Fruit fly (Drosophila melanogaster) Kc167 (cell line): ENCODE data around the gene CG31016.

Experiments used
- Myc ChIP-seq: fragments of >200 bp; optimal IDR thresholded peaks from 2 replicates; lab custom pipeline; 2017; ENCODE audit warnings: missing external identifiers
- Sin3A ChIP-seq: fragments of >200 bp; optimal IDR thresholded peaks from 2 replicates; lab custom pipeline; 2018; ENCODE audit warnings: missing external identifiers
- insv ChIP-seq: fragments of >200 bp; optimal IDR thresholded peaks from 3 replicates; lab custom pipeline; 2018; ENCODE audit warnings: missing external identifiers
- psq ChIP-seq: fragments of >200 bp; optimal IDR thresholded peaks from 2 replicates; lab custom pipeline; 2017; ENCODE audit warnings: missing external identifiers
- ttk ChIP-seq: sonication (Bioruptor generic); optimal IDR thresholded peaks from 2 replicates; lab custom pipeline; 2017; ENCODE audit warnings: missing external identifiers

DNA sequence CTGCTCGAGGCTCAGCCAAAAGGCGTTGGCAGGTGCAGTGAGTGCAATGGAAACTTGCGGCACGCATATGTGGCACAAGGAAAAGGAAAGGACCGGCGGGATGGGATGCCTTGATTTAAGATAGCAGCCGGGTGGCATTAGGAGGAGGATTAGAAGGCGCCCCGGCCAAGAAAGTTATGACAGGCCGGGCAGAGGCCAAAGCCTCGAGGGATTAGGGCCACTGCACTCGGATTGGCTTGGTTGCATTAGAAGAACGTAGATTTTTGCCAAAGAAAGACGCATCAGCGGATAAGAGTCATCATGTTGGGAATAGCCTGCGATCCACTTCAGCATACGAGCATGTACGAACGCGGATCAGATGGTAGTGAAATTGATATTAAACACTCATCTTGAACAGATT, 9.3 kb upstream of the CG31016 start, which contains the start of gene CG31019:
- no peak for TF ChIP-seq Sin3A (lab: Kevin White, UChicago)
- no peak for TF ChIP-seq insv (lab: Kevin White, UChicago)
- no peak for TF ChIP-seq psq
- TF ChIP-seq ttk (lab: Kevin White, UChicago) = no peak
- TF ChIP-seq Myc (lab: Kevin White, UChicago) = no peak
